Worm (Caenorhabditis elegans): Measurements from ENCODE around the gene eel-1.

eel-1 gene

ce11 chrIV:3050054-3050990, at the start of gene eel-1 (continued):
- TF ChIP-seq K11D2.4 (GFP tag; IDR thresholded peaks at IDR 0.05) = peak; percentile 99
- TF ChIP-seq madf-10 (tag; optimal IDR thresholded peaks at IDR 0.05) = peak; percentile 94
- TF ChIP-seq F52B5.7 (tag; optimal IDR thresholded peaks at IDR 0.05) = peak; percentile 86
- peak; percentile 88 for TF ChIP-seq ccch-3 (GFP tag; optimal IDR thresholded peaks at IDR 0.05)
- peak; percentile 72 for TF ChIP-seq nhr-90 (tag; optimal IDR thresholded peaks at IDR 0.05)
- peak; percentile 90; the same call in 1 of the 2 replicates for TF ChIP-seq lag-1 (GFP tag; IDR thresholded peaks at IDR 0.05)
- TF ChIP-seq F10E7.11 (tag; optimal IDR thresholded peaks at IDR 0.05) = peak; percentile 68
- peak; percentile 96 for TF ChIP-seq sea-2 (GFP tag; IDR thresholded peaks at IDR 0.05)
- peak; percentile 87 for TF ChIP-seq attf-3 (GFP tag; conservative IDR thresholded peaks at IDR 0.05)
- peak; percentile 92 for TF ChIP-seq chd-7 (tag; optimal IDR thresholded peaks at IDR 0.05)
- TF ChIP-seq die-1 (tag; optimal IDR thresholded peaks at IDR 0.05) = peak; percentile 75
- peak; percentile 95 for TF ChIP-seq ceh-58 (GFP tag; IDR thresholded peaks at IDR 0.05)
- peak; percentile 79 for TF ChIP-seq B0035.1 (tag; optimal IDR thresholded peaks at IDR 0.05)
- peak; percentile 94 for TF ChIP-seq ZK185.1 (tag; optimal IDR thresholded peaks at IDR 0.05; ENCODE audit: poor library complexity, severe bottlenecking)

- TF ChIP-seq hmg-1.2 (GFP tag; IDR thresholded peaks at IDR 0.05) (peak; percentile 56; the same call in 1 of the 2 replicates), pbrm-1 (GFP tag; IDR thresholded peaks at IDR 0.05) (no peak)
Measured at ce11 chrIV:3097019-3097418, 47.1 kb upstream of the eel-1 start.

ce11 chrIV:3095995-3096544, 46.2 kb upstream of the eel-1 start:
- TF ChIP-seq Y53G8AR.9 (GFP tag; conservative IDR thresholded peaks at IDR 0.05) (no peak), chd-7 (tag; optimal IDR thresholded peaks at IDR 0.05) (no peak), ztf-28 (GFP tag; IDR thresholded peaks at IDR 0.05) (no peak), F49E8.2 (tag; optimal IDR thresholded peaks at IDR 0.05; ENCODE audit: insufficient read depth) (no peak), xnd-1 (tag; optimal IDR thresholded peaks at IDR 0.05) (no peak), madf-3 (GFP tag; IDR thresholded peaks at IDR 0.05) (no peak)

ce11 chrIV:3092978-3093377, 43.1 kb upstream of the eel-1 start:
- TF ChIP-seq ztf-25 (GFP tag; IDR thresholded peaks at IDR 0.05) (no peak), snpc-1.1 (tag; optimal IDR thresholded peaks at IDR 0.05; ENCODE audit: insufficient read depth) (no peak), attf-5 (GFP tag; optimal IDR thresholded peaks at IDR 0.05) (no peak), F39B2.1 (GFP tag; IDR thresholded peaks at IDR 0.05) (no peak), fkh-3 (tag; optimal IDR thresholded peaks at IDR 0.05) (no peak)

- TF ChIP-seq hmg-20 (GFP tag; IDR thresholded peaks at IDR 0.05) (no peak), mel-28 (tag; optimal IDR thresholded peaks at IDR 0.05; ENCODE audit: borderline replicate concordance) (no peak), B0261.1 (tag; optimal IDR thresholded peaks at IDR 0.05) (no peak)
Measured at ce11 chrIV:3091112-3091511, 41.2 kb upstream of the eel-1 start.

Measured in whole organism, young adult.